Worm (Caenorhabditis elegans): Measurements from ENCODE around the gene R144.12.

- TF ChIP-seq hnd-1 (tag; optimal IDR thresholded peaks at IDR 0.05) (no peak), pes-1 (GFP tag; IDR thresholded peaks at IDR 0.05) (no peak), ets-7 (tag; optimal IDR thresholded peaks at IDR 0.05) (no peak), ama-1 (optimal IDR thresholded peaks at IDR 0.05) (peak; percentile 27)
These were observed 20.4 kb upstream of the R144.12 start for ce11 chrIII:5027219-5027618.
